Fruit fly (Drosophila melanogaster): ENCODE data around the gene CG18530.

The CG18530 gene

dm6 chr3R:12678850-12679249, 45.7 kb downstream of the CG18530 start, which contains the start of gene mbo:
TSS of gene mbo (minus strand) at chr3R:12679052.
- TF ChIP-seq stwl (tag; optimal IDR thresholded peaks at IDR 0.05) = peak; percentile 85
- peak; percentile 81 for TF ChIP-seq MBD-R2 (GFP tag; IDR thresholded peaks at IDR 0.05)
- TF ChIP-seq Myb (GFP tag; optimal IDR thresholded peaks at IDR 0.05) = peak; percentile 13
- TF ChIP-seq E2f2 (GFP tag; IDR thresholded peaks at IDR 0.05) = peak; percentile 35; the same call in 1 of the 2 replicates
- TF ChIP-seq Gsc (GFP tag; IDR thresholded peaks at IDR 0.05) = no peak
- peak; percentile 55 for TF ChIP-seq CG9797 (GFP tag; optimal IDR thresholded peaks at IDR 0.05)
- peak; percentile 3 for TF ChIP-seq Med (GFP tag)
- no peak for TF ChIP-seq Sin3A (optimal IDR thresholded peaks at IDR 0.05)
- TF ChIP-seq MESR4 (GFP tag; optimal IDR thresholded peaks at IDR 0.05) = peak; percentile 38
- no peak for TF ChIP-seq CG7271 (tag; optimal IDR thresholded peaks at IDR 0.05)
- TF ChIP-seq CG10321 (GFP tag; IDR thresholded peaks at IDR 0.05) = no peak
- TF ChIP-seq gfzf (GFP tag; optimal IDR thresholded peaks at IDR 0.05) = peak; percentile 76
- peak; percentile 34 for TF ChIP-seq trem (tag; optimal IDR thresholded peaks at IDR 0.05)
- peak; percentile 25 for TF ChIP-seq pzg (GFP tag; optimal IDR thresholded peaks at IDR 0.05)
- TF ChIP-seq Dp (GFP tag; optimal IDR thresholded peaks at IDR 0.05) = peak; percentile 36
- peak; percentile 74 for TF ChIP-seq CG15601 (tag; optimal IDR thresholded peaks at IDR 0.05)

dm6 chr3R:12681275-12681674, 48.1 kb downstream of the CG18530 start, which contains the start of gene Cyp313a4:
TSS of gene Cyp313a4 (minus strand) at chr3R:12681375.
- TF ChIP-seq Dip2 (GFP tag; IDR thresholded peaks at IDR 0.05) = no peak
- no peak for TF ChIP-seq CG3407 (GFP tag; optimal IDR thresholded peaks at IDR 0.05)
- TF ChIP-seq pita (GFP tag; optimal IDR thresholded peaks at IDR 0.05) = no peak
- TF ChIP-seq E2f1 (GFP tag; IDR thresholded peaks at IDR 0.05) = no peak
- no peak for TF ChIP-seq scrt (GFP tag; optimal IDR thresholded peaks at IDR 0.05)

All from whole organism, embryonic.